Fruit fly (Drosophila melanogaster) whole organism, pupa: ENCODE data around the gene bero.
A peak's percentile ranks its signal among the peaks of the same experiment; 100 is the strongest.

Experiments used
- CG10348 ChIP-seq: fragments of 200-800 bp; sonication (Bioruptor generic); IDR thresholded peaks from 2 replicates; pipeline ENCODE4 v1.3.6; 2022; ENCODE audit warnings: missing biosample characterization, missing genetic modification characterization
- CG12605 ChIP-seq: fragments of 200-800 bp; sonication (Bioruptor generic); IDR thresholded peaks from 2 replicates; pipeline ENCODE4 v1.3.6; 2022; ENCODE audit warnings: missing biosample characterization, missing genetic modification characterization
- CG13204 ChIP-seq: fragments of 200-800 bp; sonication (Bioruptor generic); optimal IDR thresholded peaks from 2 replicates; lab custom pipeline; 2018; ENCODE audit warnings: missing biosample characterization, mild to moderate bottlenecking, missing genetic modification characterization, moderate library complexity
- CG14655 ChIP-seq: fragments of 200-800 bp; sonication (Bioruptor generic); optimal IDR thresholded peaks from 3 replicates; lab custom pipeline; 2017; ENCODE audit warnings: mild to moderate bottlenecking, missing biosample characterization, missing genetic modification reagents, missing genetic modification characterization
- CG15710 ChIP-seq: fragments of 200-800 bp; sonication (Bioruptor generic); optimal IDR thresholded peaks from 2 replicates; lab custom pipeline; 2018; ENCODE audit warnings: missing biosample characterization, mild to moderate bottlenecking, missing genetic modification characterization, moderate library complexity
- CG17806 ChIP-seq: fragments of 200-800 bp; sonication (Bioruptor generic); optimal IDR thresholded peaks from 2 replicates; lab custom pipeline; 2018; ENCODE audit warnings: missing biosample characterization, mild to moderate bottlenecking, missing genetic modification characterization, moderate library complexity
- CG32121 ChIP-seq: fragments of 200-800 bp; sonication (Bioruptor generic); IDR thresholded peaks from 2 replicates; pipeline ENCODE4 v1.3.6; 2022; ENCODE audit warnings: missing biosample characterization, missing genetic modification characterization
- CG34367 ChIP-seq: fragments of 200-800 bp; sonication (Bioruptor generic); optimal IDR thresholded peaks from 2 replicates; lab custom pipeline; 2018; ENCODE audit warnings: missing biosample characterization, mild to moderate bottlenecking, missing genetic modification characterization
- CG4496 ChIP-seq: fragments of 200-800 bp; sonication (Bioruptor generic); IDR thresholded peaks from 3 replicates; pipeline ENCODE4 v1.3.6; 2022; ENCODE audit warnings: missing biosample characterization, missing genetic modification characterization
- CG8159 ChIP-seq: fragments of 200-800 bp; sonication (Bioruptor generic); optimal IDR thresholded peaks from 3 replicates; lab custom pipeline; 2018; ENCODE audit warnings: missing biosample characterization, mild to moderate bottlenecking, missing genetic modification characterization, moderate library complexity
- CG8301 ChIP-seq: fragments of 200-800 bp; sonication (Bioruptor generic); optimal IDR thresholded peaks from 2 replicates; lab custom pipeline; 2018; ENCODE audit warnings: missing biosample characterization, mild to moderate bottlenecking, missing genetic modification characterization
- CG9948 ChIP-seq: fragments of 200-800 bp; sonication (Bioruptor generic); optimal IDR thresholded peaks from 2 replicates; lab custom pipeline; 2018; ENCODE audit warnings: missing biosample characterization, mild to moderate bottlenecking, missing genetic modification characterization, moderate library complexity
- D1 ChIP-seq: fragments of 200-800 bp; sonication (Bioruptor generic); optimal IDR thresholded peaks from 2 replicates; lab custom pipeline; 2018; ENCODE audit warnings: missing biosample characterization, mild to moderate bottlenecking, missing genetic modification characterization, moderate library complexity
- EcR ChIP-seq: fragments of 200-800 bp; sonication (Bioruptor generic); optimal IDR thresholded peaks from 3 replicates; lab custom pipeline; 2019; ENCODE audit warnings: missing biosample characterization, missing genetic modification characterization, mild to moderate bottlenecking, moderate library complexity, missing genetic modification reagents
- Ets98B ChIP-seq: fragments of 200-800 bp; sonication (Bioruptor generic); IDR thresholded peaks from 2 replicates; pipeline ENCODE4 v1.3.6; 2022; ENCODE audit warnings: missing biosample characterization, missing genetic modification characterization
- Pif1A ChIP-seq: fragments of 200-800 bp; sonication (Bioruptor generic); optimal IDR thresholded peaks from 3 replicates; lab custom pipeline; 2016; ENCODE audit warnings: missing biosample characterization, missing genetic modification characterization
- Pif1B ChIP-seq: fragments of 200-800 bp; sonication (Bioruptor generic); optimal IDR thresholded peaks from 3 replicates; lab custom pipeline; 2016; ENCODE audit warnings: missing biosample characterization, missing genetic modification characterization
- Snoo ChIP-seq: fragments of 200-800 bp; sonication (Bioruptor generic); optimal IDR thresholded peaks from 3 replicates; lab custom pipeline; 2017; ENCODE audit warnings: missing biosample characterization, mild to moderate bottlenecking, missing genetic modification characterization, inconsistent platforms
- fd96Ca ChIP-seq: fragments of 200-800 bp; sonication (Bioruptor generic); IDR thresholded peaks from 3 replicates; pipeline ENCODE4 v1.3.6; 2022; ENCODE audit warnings: missing biosample characterization, missing genetic modification characterization
- gl ChIP-seq: fragments of 200-800 bp; sonication (Bioruptor generic); optimal IDR thresholded peaks from 2 replicates; lab custom pipeline; 2018; ENCODE audit warnings: missing biosample characterization, mild to moderate bottlenecking, missing genetic modification characterization
- rn ChIP-seq: fragments of 200-800 bp; sonication (Bioruptor generic); IDR thresholded peaks from 2 replicates; pipeline ENCODE4 v1.3.6; 2022; ENCODE audit warnings: missing biosample characterization, missing genetic modification characterization

The bero gene

DNA sequence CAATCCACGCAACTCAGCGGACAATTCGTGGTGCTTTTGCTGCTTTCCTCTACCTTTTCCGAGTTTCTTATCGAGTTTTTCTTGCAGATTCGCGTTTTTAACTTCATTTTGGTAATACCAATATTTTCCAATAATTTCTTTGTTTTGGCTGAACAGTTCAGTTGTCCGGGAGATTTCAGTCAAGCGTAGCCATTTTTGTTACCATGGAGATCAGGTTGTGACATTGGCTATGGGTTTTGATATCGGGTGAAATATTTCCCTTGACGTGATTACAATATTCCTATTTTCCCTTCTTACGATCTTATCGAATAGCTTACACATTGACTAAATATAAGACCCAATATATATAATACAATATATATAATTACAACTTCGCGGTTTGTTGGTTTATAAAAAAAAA lies 23.0 kb upstream of the bero start, which contains the start of gene Oseg5:
Gene Oseg5, minus strand, starts transcription at position 340 of the 400 bp plus-strand sequence.
- no peak for TF ChIP-seq CG8301 (tag; lab: Kevin White, UChicago)
- no peak for TF ChIP-seq CG4496
- no peak for TF ChIP-seq Pif1B (GFP tag; lab: Kevin White, UChicago)
- TF ChIP-seq rn (GFP tag; lab: Robert Waterston, UW), result no peak
- no peak for TF ChIP-seq Ets98B (GFP tag; lab: Robert Waterston, UW)
- no peak for TF ChIP-seq D1
- no peak for TF ChIP-seq fd96Ca (GFP tag; lab: Robert Waterston, UW)
- TF ChIP-seq CG9948, result no peak
- no peak for TF ChIP-seq CG34367
- no peak for TF ChIP-seq Pif1A (GFP tag; lab: Kevin White, UChicago)

DNA sequence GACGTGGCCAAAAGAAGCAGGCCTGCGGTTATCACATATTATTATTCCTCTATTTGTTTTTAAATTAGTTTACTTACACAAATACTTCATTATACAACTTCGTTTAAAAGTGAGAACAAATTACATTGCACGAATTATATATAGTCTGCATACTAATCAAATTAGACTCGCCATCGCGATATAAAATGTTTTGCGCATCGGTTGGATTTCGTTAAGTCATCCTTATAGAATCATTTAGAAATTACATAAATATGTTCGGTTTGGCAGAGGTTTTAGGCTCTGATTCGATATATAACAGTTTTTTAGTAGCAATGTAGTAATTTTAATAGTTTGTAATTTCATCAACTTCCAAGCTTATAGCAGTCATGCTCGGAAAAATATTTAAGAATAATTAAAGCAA lies 20.6 kb upstream of the bero start, which contains the start of gene Spn38F:
Gene Spn38F, minus strand, starts transcription at position 101 of the 400 bp plus-strand sequence.
- TF ChIP-seq CG12605 (GFP tag; lab: Robert Waterston, UW), result no peak
- no peak for TF ChIP-seq Snoo
- no peak for TF ChIP-seq fd96Ca (GFP tag; lab: Robert Waterston, UW)
- TF ChIP-seq CG8159 (tag; lab: Kevin White, UChicago), result no peak
- TF ChIP-seq gl (tag; lab: Kevin White, UChicago), result no peak
- no peak for TF ChIP-seq Pif1A (GFP tag; lab: Kevin White, UChicago)
- TF ChIP-seq CG17806 (tag; lab: Kevin White, UChicago), result no peak
- no peak for TF ChIP-seq CG14655 (GFP tag; lab: Kevin White, UChicago)
- no peak for TF ChIP-seq rn (GFP tag; lab: Robert Waterston, UW)
- no peak for TF ChIP-seq CG32121 (GFP tag; lab: Robert Waterston, UW)

DNA sequence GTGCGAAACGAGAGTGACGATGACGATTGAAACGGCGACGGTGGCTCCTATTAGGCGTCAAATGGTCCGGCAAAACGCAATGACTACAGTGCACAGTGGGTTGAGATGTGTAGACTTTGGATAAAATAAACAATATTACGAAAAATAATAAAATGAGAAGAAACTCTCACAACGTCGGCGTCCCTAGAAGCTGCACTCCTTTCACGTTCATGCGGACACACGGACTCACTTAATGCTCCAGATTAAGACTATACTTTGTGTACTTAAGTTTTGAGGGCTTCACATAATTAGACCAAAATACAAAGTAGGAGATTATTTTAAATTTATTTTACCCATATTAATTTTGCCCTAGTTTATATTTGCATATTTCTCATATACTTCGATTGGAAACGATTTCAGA lies 18.5 kb upstream of the bero start:
- TF ChIP-seq CG8159 (tag; lab: Kevin White, UChicago) (no peak), Pif1A (GFP tag; lab: Kevin White, UChicago) (peak; percentile 42), Snoo (no peak), CG12605 (GFP tag; lab: Robert Waterston, UW) (no peak), CG4496 (peak; percentile 56; the same call in 2 of the 3 replicates), CG32121 (GFP tag; lab: Robert Waterston, UW) (no peak), CG14655 (GFP tag; lab: Kevin White, UChicago) (peak; percentile 72), fd96Ca (GFP tag; lab: Robert Waterston, UW) (peak; percentile 53; the same call in 2 of the 3 replicates)

- TF ChIP-seq CG32121 (GFP tag; lab: Robert Waterston, UW) (no peak), Pif1B (GFP tag; lab: Kevin White, UChicago) (no peak), fd96Ca (GFP tag; lab: Robert Waterston, UW) (no peak), Ets98B (GFP tag; lab: Robert Waterston, UW) (no peak; the same call in 1 of the 2 replicates), rn (GFP tag; lab: Robert Waterston, UW) (no peak), CG10348 (GFP tag; lab: Robert Waterston, UW) (no peak), CG4496 (no peak; the same call in 2 of the 3 replicates), gl (tag; lab: Kevin White, UChicago) (no peak), Snoo (no peak), CG34367 (no peak), D1 (no peak), CG15710 (tag; lab: Kevin White, UChicago) (no peak), CG8159 (tag; lab: Kevin White, UChicago) (no peak)
Measured at dm6 chr2L:20840462-20841038, 17.9 kb upstream of the bero start, which contains the start of gene CG31676. CG31676 (plus strand) TSS chr2L:20840750.

DNA sequence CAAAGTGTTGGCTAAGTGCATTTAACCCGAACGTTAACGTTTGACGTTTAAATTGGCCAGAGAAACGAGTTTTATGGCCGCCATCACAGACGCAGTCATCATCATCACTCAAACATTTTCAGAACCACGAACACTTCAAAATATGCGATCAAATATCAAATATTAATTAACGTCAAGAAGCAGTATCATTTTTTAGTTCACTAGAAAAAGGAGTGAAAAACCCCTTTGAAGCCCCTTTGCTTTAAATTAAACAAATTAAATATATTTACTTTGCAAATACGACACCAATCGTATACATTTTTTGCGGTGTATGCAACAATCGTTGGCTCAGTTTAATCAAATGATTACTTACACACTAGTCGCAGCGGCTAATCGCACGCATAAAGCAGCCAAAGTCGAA lies 14.1 kb upstream of the bero start:
- TF ChIP-seq Ets98B (GFP tag; lab: Robert Waterston, UW) (peak; percentile 53; the same call in 1 of the 2 replicates), rn (GFP tag; lab: Robert Waterston, UW) (no peak), CG13204 (GFP tag; lab: Kevin White, UChicago) (no peak), CG4496 (peak; percentile 61; the same call in 1 of the 3 replicates), CG34367 (no peak), EcR (GFP tag; lab: Kevin White, UChicago) (no peak), CG9948 (no peak), CG32121 (GFP tag; lab: Robert Waterston, UW) (peak; percentile 66), CG17806 (tag; lab: Kevin White, UChicago) (no peak), CG8301 (tag; lab: Kevin White, UChicago) (peak; percentile 49), CG14655 (GFP tag; lab: Kevin White, UChicago) (peak; percentile 44), CG15710 (tag; lab: Kevin White, UChicago) (no peak), Pif1B (GFP tag; lab: Kevin White, UChicago) (no peak), gl (tag; lab: Kevin White, UChicago) (no peak), CG10348 (GFP tag; lab: Robert Waterston, UW) (no peak), Snoo (no peak), D1 (no peak), CG8159 (tag; lab: Kevin White, UChicago) (no peak), Pif1A (GFP tag; lab: Kevin White, UChicago) (no peak)
- TF ChIP-seq, all 21 proteins: peak for 5

dm6 chr2L:20849000-20849399 lies 9.5 kb upstream of the bero start, which contains the start of gene CG14402:
CG14402 (plus strand) TSS chr2L:20849300.
- TF ChIP-seq CG14655 (GFP tag; lab: Kevin White, UChicago) (no peak), CG10348 (GFP tag; lab: Robert Waterston, UW) (no peak), CG15710 (tag; lab: Kevin White, UChicago) (no peak), D1 (no peak), gl (tag; lab: Kevin White, UChicago) (no peak), CG34367 (no peak), CG12605 (GFP tag; lab: Robert Waterston, UW) (no peak), CG4496 (no peak), CG8301 (tag; lab: Kevin White, UChicago) (no peak), Pif1B (GFP tag; lab: Kevin White, UChicago) (no peak), CG13204 (GFP tag; lab: Kevin White, UChicago) (no peak), CG9948 (no peak), rn (GFP tag; lab: Robert Waterston, UW) (no peak), Snoo (no peak), EcR (GFP tag; lab: Kevin White, UChicago) (no peak), CG17806 (tag; lab: Kevin White, UChicago) (no peak), Ets98B (GFP tag; lab: Robert Waterston, UW) (no peak)
